Fruit fly (Drosophila melanogaster): ENCODE results near the gene ush.

Gene ush

DNA sequence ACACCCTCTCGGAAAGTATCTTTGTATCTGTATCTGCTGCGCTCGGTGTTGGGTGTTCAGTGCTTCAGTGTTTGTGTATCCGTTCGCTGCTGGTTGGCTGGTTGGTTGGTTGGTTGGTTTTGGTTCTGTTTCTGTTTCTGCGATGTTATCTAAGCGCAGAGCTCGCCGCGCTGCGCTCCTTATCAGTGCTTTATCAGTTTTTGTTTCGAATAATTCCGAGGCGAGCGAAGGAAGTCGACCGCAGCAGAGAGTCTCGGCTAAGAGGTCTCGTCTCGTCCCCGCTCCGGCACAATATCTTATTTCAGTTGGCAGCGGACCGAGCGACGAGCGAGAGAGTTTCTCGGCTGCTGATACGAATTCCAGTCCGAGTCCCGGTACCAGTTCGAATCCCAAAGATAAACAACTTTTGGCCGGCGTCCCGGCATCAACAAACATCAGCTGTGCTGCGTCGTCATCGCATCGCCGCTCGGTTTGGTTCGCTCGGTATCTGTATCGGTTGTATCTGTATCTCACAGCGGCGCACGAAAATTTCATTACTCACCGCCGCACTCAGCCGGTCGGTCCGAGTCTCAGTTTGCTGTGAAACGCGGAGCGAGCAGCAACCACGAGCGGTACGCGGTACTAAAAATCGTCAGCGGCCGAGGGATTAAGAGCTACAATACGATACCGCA is 47.3 kb downstream of the ush start:
- TF ChIP-seq pan (optimal IDR thresholded peaks at IDR 0.05), result no peak
- no peak for TF ChIP-seq psq (optimal IDR thresholded peaks at IDR 0.05)
- TF ChIP-seq usp (GFP tag; optimal IDR thresholded peaks at IDR 0.05), result no peak
- no peak for TF ChIP-seq EcR (GFP tag; optimal IDR thresholded peaks at IDR 0.05)
- no peak for TF ChIP-seq CG8478 (optimal IDR thresholded peaks at IDR 0.05)
- no peak for TF ChIP-seq Dll (optimal IDR thresholded peaks at IDR 0.05)

dm6 chr2L:524515-524920 is 48.5 kb downstream of the ush start:
- TF ChIP-seq psq (optimal IDR thresholded peaks at IDR 0.05) (no peak), usp (GFP tag; optimal IDR thresholded peaks at IDR 0.05) (no peak), EcR (GFP tag; optimal IDR thresholded peaks at IDR 0.05) (no peak), Dll (optimal IDR thresholded peaks at IDR 0.05) (no peak), CG8478 (optimal IDR thresholded peaks at IDR 0.05) (no peak), pan (optimal IDR thresholded peaks at IDR 0.05) (no peak)

DNA sequence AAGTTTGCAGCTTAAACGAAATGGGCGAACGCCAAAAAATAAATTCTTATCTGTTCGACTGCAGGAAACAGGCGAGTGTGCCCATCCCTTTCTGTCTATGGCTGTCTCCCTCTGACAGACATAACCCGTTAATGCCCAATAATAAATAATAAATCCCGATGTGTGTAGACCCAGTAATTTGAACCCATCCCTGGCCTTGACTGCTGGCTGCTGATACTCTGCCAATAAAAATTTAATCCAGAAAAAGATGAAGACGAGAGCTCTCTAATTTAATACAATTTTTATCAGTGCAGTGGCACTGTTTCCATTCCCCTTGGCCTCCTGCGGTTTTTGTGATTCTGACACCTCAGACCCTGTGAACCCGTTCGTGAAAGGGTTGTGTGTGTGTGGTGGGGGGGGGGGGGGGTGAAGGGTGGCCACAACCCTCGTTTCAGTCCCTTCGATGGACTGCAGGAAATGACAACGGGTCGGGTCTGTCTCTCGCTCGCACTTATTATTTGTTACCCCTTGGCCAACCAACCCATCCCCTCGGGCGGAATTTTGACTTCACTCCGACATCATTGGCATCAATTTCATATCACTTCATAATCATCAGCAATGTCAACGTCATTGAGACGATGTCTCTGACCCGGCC is 49.6 kb downstream of the ush start:
- TF ChIP-seq usp (GFP tag; optimal IDR thresholded peaks at IDR 0.05) (no peak), pan (optimal IDR thresholded peaks at IDR 0.05) (no peak), Dll (optimal IDR thresholded peaks at IDR 0.05) (no peak), EcR (GFP tag; optimal IDR thresholded peaks at IDR 0.05) (no peak), CG8478 (optimal IDR thresholded peaks at IDR 0.05) (no peak), psq (optimal IDR thresholded peaks at IDR 0.05) (no peak)

- no peak for TF ChIP-seq EcR (GFP tag; optimal IDR thresholded peaks at IDR 0.05)
These were observed 50.3 kb downstream of the ush start for dm6 chr2L:526192-526923.

- TF ChIP-seq psq (optimal IDR thresholded peaks at IDR 0.05) (no peak), CG8478 (optimal IDR thresholded peaks at IDR 0.05) (no peak), EcR (GFP tag; optimal IDR thresholded peaks at IDR 0.05) (no peak), Dll (optimal IDR thresholded peaks at IDR 0.05) (no peak), usp (GFP tag; optimal IDR thresholded peaks at IDR 0.05) (no peak), pan (optimal IDR thresholded peaks at IDR 0.05) (no peak)
These were observed 50.9 kb downstream of the ush start for dm6 chr2L:526924-527307.

DNA sequence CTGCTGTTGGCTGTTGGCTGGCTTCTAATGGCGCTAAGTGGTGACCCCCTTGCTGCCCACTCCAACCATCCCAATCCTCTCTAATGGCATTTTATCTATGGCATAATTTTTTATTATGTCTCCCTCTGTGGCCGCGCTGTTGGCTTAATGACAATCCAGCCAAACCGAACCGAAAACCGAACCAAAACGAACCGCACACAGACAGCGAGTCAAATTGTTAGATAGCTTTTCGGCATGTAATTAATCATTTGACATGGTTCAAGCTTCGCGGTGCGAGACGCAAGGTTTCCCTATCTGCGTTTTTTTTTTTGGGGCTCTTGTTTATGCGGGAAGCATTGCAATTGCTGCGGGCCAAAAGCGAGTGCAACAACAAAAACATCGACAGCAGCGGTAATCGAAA is 51.7 kb downstream of the ush start:
- TF ChIP-seq psq (optimal IDR thresholded peaks at IDR 0.05), result no peak
- TF ChIP-seq usp (GFP tag; optimal IDR thresholded peaks at IDR 0.05), result no peak
- no peak for TF ChIP-seq Dll (optimal IDR thresholded peaks at IDR 0.05)
- TF ChIP-seq CG8478 (optimal IDR thresholded peaks at IDR 0.05), result no peak
- TF ChIP-seq pan (optimal IDR thresholded peaks at IDR 0.05), result no peak
- no peak for TF ChIP-seq EcR (GFP tag; optimal IDR thresholded peaks at IDR 0.05)

- TF ChIP-seq psq (optimal IDR thresholded peaks at IDR 0.05) (no peak), Dll (optimal IDR thresholded peaks at IDR 0.05) (peak; percentile 13), usp (GFP tag; optimal IDR thresholded peaks at IDR 0.05) (no peak)
These were observed 54.2 kb downstream of the ush start for dm6 chr2L:530245-530644.

dm6 chr2L:533734-534133 is 57.7 kb downstream of the ush start:
- TF ChIP-seq EcR (GFP tag; optimal IDR thresholded peaks at IDR 0.05), result no peak
- TF ChIP-seq psq (optimal IDR thresholded peaks at IDR 0.05), result no peak
- no peak for TF ChIP-seq Dll (optimal IDR thresholded peaks at IDR 0.05)
- TF ChIP-seq pan (optimal IDR thresholded peaks at IDR 0.05), result no peak
- TF ChIP-seq usp (GFP tag; optimal IDR thresholded peaks at IDR 0.05), result no peak

dm6 chr2L:540572-541210 is 64.7 kb downstream of the ush start:
- TF ChIP-seq psq (optimal IDR thresholded peaks at IDR 0.05) (no peak), usp (GFP tag; optimal IDR thresholded peaks at IDR 0.05) (no peak), pan (optimal IDR thresholded peaks at IDR 0.05) (no peak), EcR (GFP tag; optimal IDR thresholded peaks at IDR 0.05) (no peak), CG8478 (optimal IDR thresholded peaks at IDR 0.05) (no peak), Dll (optimal IDR thresholded peaks at IDR 0.05) (no peak)

DNA sequence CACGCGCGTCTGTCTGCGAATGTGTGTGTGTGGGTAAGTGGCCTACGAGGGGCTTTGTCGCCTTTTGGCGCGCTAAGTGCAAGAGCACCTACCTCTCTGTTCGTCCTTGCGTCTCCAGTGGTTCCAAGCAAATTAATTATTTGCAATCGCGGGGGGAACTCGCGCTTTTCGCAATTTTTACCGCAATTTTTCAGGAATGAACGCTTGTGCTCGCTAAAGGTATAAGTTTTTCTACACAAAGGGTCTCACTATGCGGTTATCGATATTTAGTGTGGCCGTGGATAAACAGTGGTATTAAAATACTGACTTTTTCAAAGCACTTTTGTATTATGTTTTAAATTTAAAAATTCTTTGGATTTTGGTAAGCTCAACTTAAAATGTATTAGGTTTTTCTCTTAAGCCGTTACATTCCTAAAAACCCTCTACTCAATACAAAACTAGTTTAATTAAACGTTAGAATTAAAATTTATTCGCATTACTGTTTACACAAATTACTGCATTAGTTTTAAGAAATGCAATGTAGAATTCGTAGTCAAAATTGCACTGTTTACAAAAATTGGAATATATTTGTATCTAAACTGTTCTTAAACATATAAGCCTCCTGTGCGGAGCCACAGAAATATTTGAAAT is 66.4 kb downstream of the ush start, which contains the start of gene lwr:
TSS of gene lwr (minus strand) at position 243 of the 630 bp plus-strand sequence.
- TF ChIP-seq Dll (optimal IDR thresholded peaks at IDR 0.05), result no peak

DNA sequence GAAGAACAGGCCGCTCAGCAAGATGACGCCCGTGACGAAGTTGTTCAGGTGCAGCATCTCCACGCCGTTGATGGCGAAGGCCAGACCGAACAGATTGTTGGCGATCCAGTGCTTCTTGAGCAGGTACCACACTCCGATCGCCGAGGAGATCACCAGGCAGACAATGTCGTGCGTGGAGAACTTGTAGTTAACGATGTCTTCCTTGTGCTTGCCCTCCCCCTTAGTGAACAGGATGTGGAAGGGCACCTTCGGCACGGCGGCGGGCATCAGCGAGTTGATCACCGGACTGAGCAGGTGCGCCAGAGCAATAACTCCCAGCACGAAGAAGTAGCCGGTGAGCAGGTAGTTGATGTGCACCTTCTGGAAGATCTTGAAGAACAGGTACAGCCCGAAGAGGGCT is 67.8 kb downstream of the ush start:
- TF ChIP-seq Dll (optimal IDR thresholded peaks at IDR 0.05), result no peak
- no peak for TF ChIP-seq usp (GFP tag; optimal IDR thresholded peaks at IDR 0.05)
- no peak for TF ChIP-seq pan (optimal IDR thresholded peaks at IDR 0.05)
- TF ChIP-seq CG8478 (optimal IDR thresholded peaks at IDR 0.05), result no peak
- TF ChIP-seq EcR (GFP tag; optimal IDR thresholded peaks at IDR 0.05), result no peak
- no peak for TF ChIP-seq psq (optimal IDR thresholded peaks at IDR 0.05)
